Fruit fly (Drosophila melanogaster) Kc167 (cell line): ENCODE results near the gene ATPsynE.

Experiments used
- Myc ChIP-seq: fragments of >200 bp; optimal IDR thresholded peaks from 2 replicates; lab custom pipeline; 2017; ENCODE audit warnings: missing external identifiers
- h ChIP-seq: fragments of >200 bp; optimal IDR thresholded peaks from 3 replicates; lab custom pipeline; 2018; ENCODE audit warnings: missing external identifiers
- insv ChIP-seq: fragments of >200 bp; optimal IDR thresholded peaks from 3 replicates; lab custom pipeline; 2018; ENCODE audit warnings: missing external identifiers
- psq ChIP-seq: fragments of >200 bp; optimal IDR thresholded peaks from 2 replicates; lab custom pipeline; 2017; ENCODE audit warnings: missing external identifiers
- ttk ChIP-seq: sonication (Bioruptor generic); optimal IDR thresholded peaks from 2 replicates; lab custom pipeline; 2017; ENCODE audit warnings: missing external identifiers

dm6 chr3R:14283042-14283626 is 43.6 kb upstream of the ATPsynE start:
- TF ChIP-seq insv (lab: Kevin White, UChicago) = no peak
- TF ChIP-seq h = no peak
- no peak for TF ChIP-seq psq (lab: Kevin White, UChicago)
- no peak for TF ChIP-seq ttk (lab: Kevin White, UChicago)
- TF ChIP-seq Myc = no peak
